Fruit fly (Drosophila melanogaster) whole organism, embryonic: ENCODE measurements around the gene CG13720.

Source experiments
- Atf-2 ChIP-seq: fragments of 200-800 bp; sonication (Bioruptor generic); optimal IDR thresholded peaks from 2 replicates; lab custom pipeline; 2016; ENCODE audit warnings: missing biosample characterization, missing genetic modification characterization
- BEAF-32 ChIP-seq: fragments of 200-800 bp; sonication (Bioruptor generic); optimal IDR thresholded peaks from 3 replicates; lab custom pipeline; 2017; ENCODE audit warnings: missing biosample characterization, missing genetic modification characterization, mild to moderate bottlenecking, moderate library complexity, missing genetic modification reagents
- Bdp1 ChIP-seq: fragments of 200-800 bp; sonication (Bioruptor generic); optimal IDR thresholded peaks from 3 replicates; lab custom pipeline; 2016; ENCODE audit warnings: missing biosample characterization, missing genetic modification characterization
- CG12236 ChIP-seq: fragments of 200-800 bp; sonication (Bioruptor generic); optimal IDR thresholded peaks from 2 replicates; lab custom pipeline; 2016; ENCODE audit warnings: missing biosample characterization, missing genetic modification characterization
- CG12391 ChIP-seq: fragments of 200-800 bp; sonication (Bioruptor generic); optimal IDR thresholded peaks from 3 replicates; lab custom pipeline; 2018; ENCODE audit warnings: missing biosample characterization, mild to moderate bottlenecking, missing genetic modification characterization, moderate library complexity
- CG15011 ChIP-seq: fragments of 200-800 bp; sonication (Bioruptor generic); optimal IDR thresholded peaks from 3 replicates; lab custom pipeline; 2018; ENCODE audit warnings: missing biosample characterization, mild to moderate bottlenecking, missing genetic modification characterization
- CG15073 ChIP-seq: fragments of 200-800 bp; sonication (Bioruptor generic); optimal IDR thresholded peaks from 2 replicates; lab custom pipeline; 2016; ENCODE audit warnings: missing biosample characterization, missing genetic modification characterization
- CG17361 ChIP-seq: fragments of 200-800 bp; sonication (Bioruptor generic); IDR thresholded peaks from 3 replicates; pipeline ENCODE4 v1.3.6; 2022; ENCODE audit warnings: missing biosample characterization, missing genetic modification characterization
- CG17612 ChIP-seq: fragments of 200-800 bp; sonication (Bioruptor generic); IDR thresholded peaks from 2 replicates; pipeline ENCODE4 v1.3.6; 2022; ENCODE audit warnings: missing biosample characterization, missing genetic modification characterization
- CG2120 ChIP-seq: fragments of 200-800 bp; sonication (Bioruptor generic); optimal IDR thresholded peaks from 3 replicates; lab custom pipeline; 2016; ENCODE audit warnings: missing biosample characterization, missing genetic modification characterization
- CG2678 ChIP-seq: fragments of 200-800 bp; sonication (Bioruptor generic); optimal IDR thresholded peaks from 3 replicates; lab custom pipeline; 2019; ENCODE audit warnings: missing biosample characterization, mild to moderate bottlenecking, missing genetic modification characterization, moderate library complexity
- CG34224 ChIP-seq: fragments of 200-800 bp; sonication (Bioruptor generic); IDR thresholded peaks from 3 replicates; pipeline ENCODE4 v1.3.6; 2022; ENCODE audit warnings: missing biosample characterization, missing genetic modification characterization; ENCODE audit not compliant: partially characterized antibody
- CG4707 ChIP-seq: fragments of 200-800 bp; sonication (Bioruptor generic); optimal IDR thresholded peaks from 2 replicates; lab custom pipeline; 2018; ENCODE audit warnings: missing biosample characterization, mild to moderate bottlenecking, missing genetic modification characterization, moderate library complexity
- CG6813 ChIP-seq: fragments of 200-800 bp; sonication (Bioruptor generic); optimal IDR thresholded peaks from 2 replicates; lab custom pipeline; 2017; ENCODE audit warnings: missing biosample characterization, missing genetic modification characterization, mild to moderate bottlenecking, moderate library complexity, missing genetic modification reagents
- CG7357 ChIP-seq: fragments of 200-800 bp; sonication (Bioruptor generic); IDR thresholded peaks from 3 replicates; pipeline ENCODE4 v1.3.6; 2022; ENCODE audit warnings: missing biosample characterization, missing genetic modification characterization
- CG7786 ChIP-seq: fragments of 200-800 bp; sonication (Bioruptor generic); optimal IDR thresholded peaks from 2 replicates; lab custom pipeline; 2016; ENCODE audit warnings: missing biosample characterization, missing genetic modification characterization
- CG9215 ChIP-seq: fragments of 200-800 bp; sonication (Bioruptor generic); IDR thresholded peaks from 2 replicates; pipeline ENCODE4 v1.3.6; 2022; ENCODE audit warnings: missing biosample characterization, missing genetic modification characterization
- CG9609 ChIP-seq: fragments of 200-800 bp; sonication (Bioruptor generic); optimal IDR thresholded peaks from 3 replicates; lab custom pipeline; 2016; ENCODE audit warnings: missing biosample characterization, missing genetic modification characterization
- CTCF ChIP-seq: fragments of 200-800 bp; sonication (Bioruptor generic); optimal IDR thresholded peaks from 2 replicates; lab custom pipeline; 2017; ENCODE audit warnings: missing biosample characterization, mild to moderate bottlenecking, missing genetic modification characterization, moderate library complexity
- CoRest ChIP-seq: fragments of 200-800 bp; sonication (Bioruptor generic); optimal IDR thresholded peaks from 3 replicates; lab custom pipeline; 2018; ENCODE audit warnings: missing biosample characterization, mild to moderate bottlenecking, missing genetic modification characterization, moderate library complexity
- D19B ChIP-seq: fragments of 200-800 bp; sonication (Bioruptor generic); optimal IDR thresholded peaks from 2 replicates; lab custom pipeline; 2017; ENCODE audit warnings: missing biosample characterization, mild to moderate bottlenecking, missing genetic modification characterization
- Dfd ChIP-seq, 2 experiments: fragments of >200 bp; optimal IDR thresholded peaks; 2 replicates each; lab custom pipeline; 2017; ENCODE audit warnings: missing biosample characterization in 2 of 2, missing genetic modification characterization in 2 of 2
- Dip2 ChIP-seq: fragments of 200-800 bp; sonication (Bioruptor generic); IDR thresholded peaks from 2 replicates; pipeline ENCODE4 v1.3.6; 2022; ENCODE audit warnings: missing biosample characterization, missing genetic modification characterization
- Lhr ChIP-seq: fragments of 200-800 bp; sonication (Bioruptor generic); optimal IDR thresholded peaks from 3 replicates; lab custom pipeline; 2017; ENCODE audit warnings: mild to moderate bottlenecking, missing biosample characterization, missing genetic modification reagents, missing genetic modification characterization
- Myb ChIP-seq: fragments of 200-800 bp; sonication (Bioruptor generic); optimal IDR thresholded peaks from 2 replicates; lab custom pipeline; 2016; ENCODE audit warnings: missing biosample characterization, missing genetic modification characterization
- Nf-YC ChIP-seq: fragments of 200-800 bp; optimal IDR thresholded peaks from 3 replicates; lab custom pipeline; 2019; ENCODE audit warnings: missing biosample characterization, mild to moderate bottlenecking, missing genetic modification characterization, moderate library complexity
- Opbp ChIP-seq: fragments of 200-800 bp; sonication (Bioruptor generic); IDR thresholded peaks from 3 replicates; pipeline ENCODE4 v1.3.6; 2022; ENCODE audit warnings: missing biosample characterization, missing genetic modification characterization; ENCODE audit not compliant: partially characterized antibody
- Side ChIP-seq: fragments of 200-800 bp; sonication (Bioruptor generic); optimal IDR thresholded peaks from 2 replicates; lab custom pipeline; 2016; ENCODE audit warnings: missing biosample characterization, missing genetic modification characterization
- Tbp ChIP-seq: fragments of >200 bp; optimal IDR thresholded peaks from 2 replicates; lab custom pipeline; 2018; ENCODE audit warnings: missing biosample characterization, missing genetic modification characterization
- Xbp1 ChIP-seq: fragments of 200-800 bp; sonication (Bioruptor generic); optimal IDR thresholded peaks from 3 replicates; lab custom pipeline; 2016; ENCODE audit warnings: missing biosample characterization, mild to moderate bottlenecking, missing genetic modification characterization
- ap ChIP-seq: fragments of 200-800 bp; sonication (Bioruptor generic); IDR thresholded peaks from 2 replicates; pipeline ENCODE4 v1.3.6; 2022; ENCODE audit warnings: missing biosample characterization, missing genetic modification characterization
- ara ChIP-seq: fragments of 200-800 bp; sonication (Bioruptor generic); IDR thresholded peaks from 2 replicates; pipeline ENCODE4 v1.3.6; 2022; ENCODE audit warnings: missing biosample characterization, missing genetic modification characterization
- chif ChIP-seq, 2 experiments: fragments of 200-800 bp; sonication (Bioruptor generic); optimal IDR thresholded peaks; 3 replicates each; lab custom pipeline; 2016; ENCODE audit warnings: missing biosample characterization in 2 of 2, missing genetic modification characterization in 2 of 2
- chinmo ChIP-seq: fragments of 200-800 bp; sonication (Bioruptor generic); IDR thresholded peaks from 4 replicates; pipeline ENCODE4 v1.3.6; 2022; ENCODE audit warnings: missing biosample characterization, missing genetic modification characterization; ENCODE audit not compliant: partially characterized antibody
- croc ChIP-seq: fragments of 200-800 bp; sonication (Bioruptor generic); conservative IDR thresholded peaks from 3 replicates; pipeline ENCODE4 v1.3.6; 2022; ENCODE audit warnings: missing biosample characterization, missing genetic modification characterization
- dan ChIP-seq: fragments of 200-800 bp; sonication (Bioruptor generic); IDR thresholded peaks from 2 replicates; pipeline ENCODE4 v1.3.6; 2022; ENCODE audit warnings: missing biosample characterization, missing genetic modification characterization
- gro ChIP-seq: fragments of 200-800 bp; sonication (Bioruptor generic); optimal IDR thresholded peaks from 2 replicates; lab custom pipeline; 2016; ENCODE audit warnings: missing biosample characterization, missing genetic modification characterization
- hbn ChIP-seq: fragments of 200-800 bp; sonication (Bioruptor generic); IDR thresholded peaks from 2 replicates; pipeline ENCODE4 v1.3.6; 2022; ENCODE audit warnings: missing biosample characterization, missing genetic modification characterization; ENCODE audit not compliant: partially characterized antibody
- her ChIP-seq: fragments of 200-800 bp; sonication (Bioruptor generic); optimal IDR thresholded peaks from 2 replicates; lab custom pipeline; 2016; ENCODE audit warnings: missing biosample characterization, missing genetic modification characterization
- jing ChIP-seq: fragments of 200-800 bp; sonication (Bioruptor generic); optimal IDR thresholded peaks from 2 replicates; lab custom pipeline; 2018; ENCODE audit warnings: missing biosample characterization, mild to moderate bottlenecking, missing genetic modification characterization
- kah ChIP-seq: fragments of 200-800 bp; sonication (Bioruptor generic); optimal IDR thresholded peaks from 2 replicates; lab custom pipeline; 2018; ENCODE audit warnings: missing biosample characterization, mild to moderate bottlenecking, missing genetic modification characterization
- knrl ChIP-seq: fragments of 200-800 bp; sonication (Bioruptor generic); IDR thresholded peaks from 3 replicates; pipeline ENCODE4 v1.3.6; 2022; ENCODE audit warnings: missing biosample characterization, missing genetic modification characterization; ENCODE audit not compliant: partially characterized antibody
- mam ChIP-seq: fragments of 200-800 bp; sonication (Bioruptor generic); optimal IDR thresholded peaks from 3 replicates; lab custom pipeline; 2016; ENCODE audit warnings: missing biosample characterization, missing genetic modification characterization
- sens-2 ChIP-seq: fragments of 200-800 bp; sonication (Bioruptor generic); IDR thresholded peaks from 2 replicates; pipeline ENCODE4 v1.3.6; 2022; ENCODE audit warnings: missing biosample characterization, missing genetic modification characterization
- seq ChIP-seq: fragments of 200-800 bp; sonication (Bioruptor generic); IDR thresholded peaks from 2 replicates; pipeline ENCODE4 v1.3.6; 2022; ENCODE audit warnings: missing biosample characterization, missing genetic modification characterization
- slou ChIP-seq: fragments of 200-800 bp; sonication (Bioruptor generic); optimal IDR thresholded peaks from 3 replicates; lab custom pipeline; 2016; ENCODE audit warnings: missing biosample characterization, missing genetic modification characterization
- tgo ChIP-seq: fragments of 200-800 bp; sonication (Bioruptor generic); IDR thresholded peaks from 3 replicates; pipeline ENCODE4 v1.3.6; 2022; ENCODE audit warnings: missing biosample characterization, missing genetic modification characterization
- tll ChIP-seq, 2 experiments: fragments of 200-800 bp in 1 of 2; fragments of >200 bp in 1 of 2; sonication (Bioruptor generic) in 1 of 2; optimal IDR thresholded peaks; 2 replicates each; lab custom pipeline; 2017 to 2019; ENCODE audit warnings: missing biosample characterization in 2 of 2, missing genetic modification characterization in 2 of 2, mild to moderate bottlenecking in 1 of 2, moderate library complexity in 1 of 2
- tna ChIP-seq: fragments of 200-800 bp; sonication (Bioruptor generic); IDR thresholded peaks from 2 replicates; pipeline ENCODE4 v1.3.6; 2022; ENCODE audit warnings: missing biosample characterization, missing genetic modification characterization; ENCODE audit not compliant: partially characterized antibody
- wdn ChIP-seq: fragments of 200-800 bp; sonication (Bioruptor generic); IDR thresholded peaks from 2 replicates; pipeline ENCODE4 v1.3.6; 2022; ENCODE audit warnings: missing biosample characterization, missing genetic modification characterization
- zen2 ChIP-seq: fragments of 200-800 bp; sonication (Bioruptor generic); IDR thresholded peaks from 3 replicates; pipeline ENCODE4 v1.3.6; 2022; ENCODE audit warnings: missing biosample characterization, missing genetic modification characterization; ENCODE audit not compliant: partially characterized antibody
- zfh2 ChIP-seq: fragments of 200-800 bp; sonication (Bioruptor generic); optimal IDR thresholded peaks from 2 replicates; lab custom pipeline; 2016; ENCODE audit warnings: missing biosample characterization, missing genetic modification characterization

CG13720 gene

DNA sequence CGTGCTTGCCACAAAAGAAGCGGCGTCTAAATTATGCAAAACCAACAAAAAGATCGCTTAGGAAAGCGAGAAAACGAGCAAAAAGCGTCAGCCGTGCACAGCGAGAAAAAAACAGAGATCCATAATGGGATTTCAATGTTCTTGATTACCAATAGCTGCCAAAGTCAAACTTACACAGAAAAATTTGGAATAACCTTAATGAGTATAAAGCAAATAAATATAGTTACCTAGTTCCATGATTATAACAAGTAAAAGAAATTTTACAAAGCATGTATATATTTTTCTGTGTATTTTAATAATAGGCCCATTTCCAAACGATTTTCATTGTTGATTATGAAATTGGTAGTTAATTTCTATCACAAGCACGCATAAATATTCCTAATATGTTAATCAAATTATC, 33.6 kb upstream of the CG13720 start (continued):
- TF ChIP-seq Nf-YC (tag; lab: Kevin White, UChicago) (no peak), ap (GFP tag; lab: Robert Waterston, UW) (0 out of 2 replicates have a peak, but pooled peaks have one; percentile 9), zfh2 (GFP tag; lab: Kevin White, UChicago) (no peak), D19B (no peak), zen2 (GFP tag; lab: Robert Waterston, UW) (no peak), chinmo (GFP tag; lab: Robert Waterston, UW) (no peak), CG12391 (peak; percentile 37), Lhr (GFP tag; lab: Kevin White, UChicago) (no peak), Dfd (GFP tag; optimal IDR thresholded peaks at IDR 0.05; lab: Kevin White, UChicago) (no peak), chif (GFP tag; optimal IDR thresholded peaks at IDR 0.05; lab: Kevin White, UChicago) (no peak), tna (GFP tag; lab: Robert Waterston, UW) (no peak), BEAF-32 (GFP tag; lab: Kevin White, UChicago) (no peak), CG17361 (GFP tag; lab: Robert Waterston, UW) (peak; percentile 54; the same call in 2 of the 3 replicates), CG12236 (no peak), dan (GFP tag; lab: Robert Waterston, UW) (no peak), Bdp1 (GFP tag; lab: Kevin White, UChicago) (no peak), CoRest (tag; lab: Kevin White, UChicago) (peak; percentile 31), wdn (GFP tag; lab: Robert Waterston, UW) (no peak), CG17612 (GFP tag; lab: Robert Waterston, UW) (no peak), CG34224 (GFP tag; lab: Robert Waterston, UW) (no peak), tll (GFP tag; optimal IDR thresholded peaks at IDR 0.05; lab: Kevin White, UChicago) (no peak), tgo (GFP tag; lab: Robert Waterston, UW) (peak; percentile 22; the same call in 1 of the 3 replicates), mam (no peak), Opbp (GFP tag; lab: Robert Waterston, UW) (no peak), CG9215 (GFP tag; lab: Robert Waterston, UW) (no peak), croc (GFP tag; lab: Robert Waterston, UW) (0 out of 3 replicates have a peak, but pooled peaks have one; percentile 20), CG4707 (GFP tag; lab: Kevin White, UChicago) (no peak), CG15073 (GFP tag; lab: Kevin White, UChicago) (no peak), knrl (GFP tag; lab: Robert Waterston, UW) (no peak), CG2120 (GFP tag; lab: Kevin White, UChicago) (no peak), CG7357 (GFP tag; lab: Robert Waterston, UW) (no peak), ara (GFP tag; lab: Robert Waterston, UW) (peak; percentile 38; the same call in 1 of the 2 replicates), Tbp (GFP tag; lab: Kevin White, UChicago) (no peak), Myb (no peak), CG2678 (tag; lab: Kevin White, UChicago) (peak; percentile 70), CTCF (GFP tag; lab: Kevin White, UChicago) (no peak), Xbp1 (GFP tag; lab: Kevin White, UChicago) (peak; percentile 36), CG9609 (GFP tag; lab: Kevin White, UChicago) (no peak), CG6813 (no peak), seq (GFP tag; lab: Robert Waterston, UW) (0 out of 2 replicates have a peak, but pooled peaks have one; percentile 18), sens-2 (GFP tag; lab: Robert Waterston, UW) (no peak), hbn (GFP tag; lab: Robert Waterston, UW) (no peak), CG15011 (GFP tag; lab: Kevin White, UChicago) (no peak), kah (GFP tag; lab: Kevin White, UChicago) (peak; percentile 35), her (GFP tag; lab: Kevin White, UChicago) (no peak), gro (no peak), CG7786 (GFP tag; lab: Kevin White, UChicago) (no peak), jing (GFP tag; lab: Kevin White, UChicago) (no peak), Atf-2 (GFP tag; lab: Kevin White, UChicago) (no peak), Dip2 (GFP tag; lab: Robert Waterston, UW) (no peak), Side (GFP tag; lab: Kevin White, UChicago) (no peak), slou (GFP tag; lab: Kevin White, UChicago) (no peak)
